Worm (Caenorhabditis elegans) whole organism, mixed stage, embryonic: ENCODE measurements around the gene D1054.3.
A peak's percentile ranks its signal among the peaks of the same experiment; 100 is the strongest.

Experiments
- M03D4.4 ChIP-seq: sonication (generic microtip); optimal IDR thresholded peaks from 2 replicates; lab custom pipeline; 2017; ENCODE audit warnings: mild to moderate bottlenecking, missing genetic modification characterization, missing compliant biosample characterization
- bed-3 ChIP-seq: fragments of 200-800 bp; sonication (Bioruptor generic); optimal IDR thresholded peaks from 3 replicates; lab custom pipeline; 2018; ENCODE audit warnings: mild to moderate bottlenecking, missing genetic modification characterization, moderate library complexity, missing compliant biosample characterization
- blmp-1 ChIP-seq: fragments of 150-350 bp; optimal IDR thresholded peaks from 2 replicates; lab custom pipeline; 2014; ENCODE audit warnings: missing biosample characterization, missing genetic modification characterization
- ceh-39 ChIP-seq: fragments of 150-350 bp; optimal IDR thresholded peaks from 2 replicates; lab custom pipeline; 2014; ENCODE audit warnings: missing biosample characterization, missing genetic modification characterization
- ceh-43 ChIP-seq: fragments of 200-800 bp; sonication (Bioruptor generic); optimal IDR thresholded peaks from 2 replicates; lab custom pipeline; 2018; ENCODE audit warnings: mild to moderate bottlenecking, missing genetic modification characterization, moderate library complexity, missing compliant biosample characterization
- ceh-83 ChIP-seq: fragments of 200-800 bp; sonication (Bioruptor generic); optimal IDR thresholded peaks from 2 replicates; lab custom pipeline; 2018; ENCODE audit warnings: mild to moderate bottlenecking, missing genetic modification characterization, missing compliant biosample characterization
- ces-1 ChIP-seq: fragments of 150-350 bp; optimal IDR thresholded peaks from 2 replicates; lab custom pipeline; 2014; ENCODE audit warnings: missing biosample characterization, missing genetic modification reagents, missing genetic modification characterization
- cnd-1 ChIP-seq: fragments of 200-800 bp; sonication (Bioruptor generic); optimal IDR thresholded peaks from 2 replicates; lab custom pipeline; 2018; ENCODE audit warnings: mild to moderate bottlenecking, missing genetic modification characterization, missing compliant biosample characterization
- drap-1 ChIP-seq: fragments of 200-800 bp; sonication (Bioruptor generic); optimal IDR thresholded peaks from 3 replicates; lab custom pipeline; 2018; ENCODE audit warnings: mild to moderate bottlenecking, missing genetic modification characterization, missing compliant biosample characterization
- elt-1 ChIP-seq: sonication (generic microtip); optimal IDR thresholded peaks from 2 replicates; lab custom pipeline; 2017; ENCODE audit warnings: missing genetic modification characterization, mild to moderate bottlenecking, missing compliant biosample characterization, antibody characterized with exemption, moderate library complexity, borderline replicate concordance; ENCODE audit not compliant: insufficient read depth
- elt-3 ChIP-seq: fragments of 150-350 bp; optimal IDR thresholded peaks from 2 replicates; lab custom pipeline; 2014; ENCODE audit warnings: missing biosample characterization, missing genetic modification characterization
- flh-1 ChIP-seq: fragments of 200-800 bp; sonication (Bioruptor generic); optimal IDR thresholded peaks from 2 replicates; lab custom pipeline; 2018; ENCODE audit warnings: mild to moderate bottlenecking, missing genetic modification characterization, moderate library complexity, missing compliant biosample characterization
- ham-2 ChIP-seq: fragments of 200-800 bp; sonication (Bioruptor generic); optimal IDR thresholded peaks from 2 replicates; lab custom pipeline; 2018; ENCODE audit warnings: mild to moderate bottlenecking, missing genetic modification characterization, missing compliant biosample characterization
- hlh-1 ChIP-seq: fragments of 150-350 bp; optimal IDR thresholded peaks from 2 replicates; lab custom pipeline; 2014; ENCODE audit warnings: missing biosample characterization, missing genetic modification reagents, missing genetic modification characterization
- lin-13 ChIP-seq: fragments of 150-350 bp; optimal IDR thresholded peaks from 2 replicates; lab custom pipeline; 2014; ENCODE audit warnings: missing biosample characterization, missing genetic modification characterization
- lin-32 ChIP-seq: fragments of 200-800 bp; sonication (Bioruptor generic); optimal IDR thresholded peaks from 2 replicates; lab custom pipeline; 2018; ENCODE audit warnings: mild to moderate bottlenecking, missing genetic modification characterization, missing compliant biosample characterization
- lsy-2 ChIP-seq: fragments of 150-350 bp; optimal IDR thresholded peaks from 2 replicates; lab custom pipeline; 2014; ENCODE audit warnings: missing biosample characterization, missing genetic modification characterization
- mab-5 ChIP-seq: fragments of 150-350 bp; optimal IDR thresholded peaks from 2 replicates; lab custom pipeline; 2014; ENCODE audit warnings: missing biosample characterization, missing genetic modification characterization
- mep-1 ChIP-seq: fragments of 150-350 bp; optimal IDR thresholded peaks from 2 replicates; lab custom pipeline; 2017; ENCODE audit warnings: missing biosample characterization, missing genetic modification reagents, missing genetic modification characterization, inconsistent platforms
- mls-2 ChIP-seq: sonication (generic microtip); optimal IDR thresholded peaks from 2 replicates; lab custom pipeline; 2016; ENCODE audit warnings: mild to moderate bottlenecking, missing genetic modification characterization, moderate library complexity, missing compliant biosample characterization
- nhr-12 ChIP-seq: fragments of 150-350 bp; optimal IDR thresholded peaks from 2 replicates; lab custom pipeline; 2014; ENCODE audit warnings: missing biosample characterization, missing genetic modification characterization
- nhr-2 ChIP-seq: fragments of 150-350 bp; optimal IDR thresholded peaks from 2 replicates; lab custom pipeline; 2014; ENCODE audit warnings: missing biosample characterization, missing genetic modification characterization
- nhr-28 ChIP-seq: fragments of 150-350 bp; optimal IDR thresholded peaks from 2 replicates; lab custom pipeline; 2014; ENCODE audit warnings: missing biosample characterization, missing genetic modification characterization
- pha-4 ChIP-seq: fragments of 150-350 bp; optimal IDR thresholded peaks from 2 replicates; lab custom pipeline; 2018; ENCODE audit warnings: missing biosample characterization, missing genetic modification reagents, missing genetic modification characterization
- sem-2 ChIP-seq: fragments of 200-800 bp; sonication (Bioruptor generic); optimal IDR thresholded peaks from 2 replicates; lab custom pipeline; 2018; ENCODE audit warnings: mild to moderate bottlenecking, missing genetic modification characterization, missing compliant biosample characterization
- snpc-4 ChIP-seq: fragments of 150-350 bp; optimal IDR thresholded peaks from 2 replicates; lab custom pipeline; 2014; ENCODE audit warnings: missing biosample characterization, missing genetic modification characterization
- sptf-1 ChIP-seq: sonication (generic microtip); optimal IDR thresholded peaks from 2 replicates; lab custom pipeline; 2017; ENCODE audit warnings: mild to moderate bottlenecking, missing genetic modification characterization, moderate library complexity, missing compliant biosample characterization
- tbx-8 ChIP-seq: fragments of 200-800 bp; sonication (Bioruptor generic); optimal IDR thresholded peaks from 2 replicates; lab custom pipeline; 2018; ENCODE audit warnings: mild to moderate bottlenecking, missing genetic modification characterization, moderate library complexity, missing compliant biosample characterization
- unc-120 ChIP-seq: sonication (generic microtip); optimal IDR thresholded peaks from 2 replicates; lab custom pipeline; 2017; ENCODE audit warnings: missing genetic modification characterization, missing compliant biosample characterization; ENCODE audit not compliant: poor library complexity, severe bottlenecking
- unc-39 ChIP-seq: fragments of 150-350 bp; optimal IDR thresholded peaks from 2 replicates; lab custom pipeline; 2014; ENCODE audit warnings: missing biosample characterization, missing genetic modification characterization
- unc-62 ChIP-seq: fragments of 150-350 bp; optimal IDR thresholded peaks from 2 replicates; lab custom pipeline; 2014; ENCODE audit warnings: missing biosample characterization, missing genetic modification reagents, missing genetic modification characterization
- ztf-11 ChIP-seq: fragments of 150-350 bp; optimal IDR thresholded peaks from 2 replicates; lab custom pipeline; 2014; ENCODE audit warnings: missing biosample characterization, missing genetic modification characterization

Gene D1054.3

ce11 chrV:10724472-10724871 is 46.8 kb upstream of the D1054.3 start:
- TF ChIP-seq lin-32 (GFP tag; lab: Kevin White, UChicago) (no peak), nhr-12 (tag; lab: Kevin White, UChicago) (no peak), lin-13 (tag; lab: Kevin White, UChicago) (no peak), unc-120 (no peak), sem-2 (no peak), flh-1 (no peak), unc-62 (GFP tag; lab: Kevin White, UChicago) (no peak), lsy-2 (tag; lab: Kevin White, UChicago) (no peak), ceh-39 (tag; lab: Kevin White, UChicago) (no peak), nhr-2 (tag; lab: Kevin White, UChicago) (no peak), pha-4 (tag; lab: Kevin White, UChicago) (no peak), ceh-43 (GFP tag; lab: Kevin White, UChicago) (no peak), ztf-11 (tag; lab: Kevin White, UChicago) (no peak)

ce11 chrV:10725424-10725951 is 45.8 kb upstream of the D1054.3 start:
- TF ChIP-seq hlh-1 (tag; lab: Kevin White, UChicago) (no peak), snpc-4 (tag; lab: Kevin White, UChicago) (no peak), flh-1 (no peak), ham-2 (GFP tag; lab: Kevin White, UChicago) (no peak), elt-1 (tag; lab: Kevin White, UChicago) (no peak)

- TF ChIP-seq hlh-1 (tag; lab: Kevin White, UChicago): no peak
- no peak for TF ChIP-seq drap-1
- TF ChIP-seq nhr-28 (tag; lab: Kevin White, UChicago): no peak
- TF ChIP-seq blmp-1 (tag; lab: Kevin White, UChicago): no peak
- no peak for TF ChIP-seq ces-1 (GFP tag; lab: Kevin White, UChicago)
- TF ChIP-seq elt-3 (tag; lab: Kevin White, UChicago): no peak
These were observed 44.6 kb upstream of the D1054.3 start for ce11 chrV:10726691-10727090.

DNA sequence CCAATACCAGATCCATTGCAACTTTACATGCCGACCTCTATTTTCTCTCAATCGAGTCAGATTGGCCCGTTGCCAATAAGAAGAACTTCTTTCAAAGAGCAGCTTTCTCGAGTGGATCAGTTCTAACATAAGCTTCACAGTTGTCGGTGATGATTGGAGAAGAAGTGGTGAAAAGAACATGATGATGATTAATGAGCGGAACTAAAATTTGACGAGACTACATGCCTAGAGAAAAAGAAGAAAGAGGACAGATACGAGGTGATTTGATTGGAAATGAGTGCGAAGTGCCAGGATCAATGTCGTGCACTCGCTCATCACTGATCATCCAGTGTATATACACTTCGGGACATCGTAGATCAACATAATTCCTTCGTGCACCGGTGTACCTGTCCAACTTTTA is 43.6 kb upstream of the D1054.3 start:
- TF ChIP-seq drap-1: no peak
- TF ChIP-seq M03D4.4 (tag; lab: Kevin White, UChicago): no peak
- no peak for TF ChIP-seq ceh-39 (tag; lab: Kevin White, UChicago)
- peak; percentile 12 for TF ChIP-seq unc-120
- no peak for TF ChIP-seq cnd-1 (tag; lab: Kevin White, UChicago)
- no peak for TF ChIP-seq nhr-12 (tag; lab: Kevin White, UChicago)
- no peak for TF ChIP-seq mls-2
- no peak for TF ChIP-seq mep-1 (tag; lab: Kevin White, UChicago)
- no peak for TF ChIP-seq sptf-1 (tag; lab: Kevin White, UChicago)
- TF ChIP-seq elt-3 (tag; lab: Kevin White, UChicago): no peak
- TF ChIP-seq hlh-1 (tag; lab: Kevin White, UChicago): peak; percentile 13
- TF ChIP-seq bed-3: no peak
- no peak for TF ChIP-seq snpc-4 (tag; lab: Kevin White, UChicago)
- no peak for TF ChIP-seq ceh-43 (GFP tag; lab: Kevin White, UChicago)
- no peak for TF ChIP-seq lin-32 (GFP tag; lab: Kevin White, UChicago)
- TF ChIP-seq lsy-2 (tag; lab: Kevin White, UChicago): no peak
- no peak for TF ChIP-seq ztf-11 (tag; lab: Kevin White, UChicago)
- no peak for TF ChIP-seq ceh-83 (GFP tag; lab: Kevin White, UChicago)
- TF ChIP-seq lin-13 (tag; lab: Kevin White, UChicago): no peak
- no peak for TF ChIP-seq ces-1 (GFP tag; lab: Kevin White, UChicago)
- TF ChIP-seq mab-5 (tag; lab: Kevin White, UChicago): peak; percentile 59
- peak; percentile 98 for TF ChIP-seq unc-62 (GFP tag; lab: Kevin White, UChicago)
- TF ChIP-seq nhr-28 (tag; lab: Kevin White, UChicago): no peak
- no peak for TF ChIP-seq tbx-8 (GFP tag; lab: Kevin White, UChicago)
- no peak for TF ChIP-seq unc-39
- no peak for TF ChIP-seq ham-2 (GFP tag; lab: Kevin White, UChicago)
- no peak for TF ChIP-seq pha-4 (tag; lab: Kevin White, UChicago)
- TF ChIP-seq blmp-1 (tag; lab: Kevin White, UChicago): no peak
